Worm (Caenorhabditis elegans): Measurements from ENCODE around the gene R02D5.4.

The R02D5.4 gene

ce11 chrV:14523788-14524582 is 39.5 kb upstream of the R02D5.4 start, which contains the start of gene ril-1 (continued):
- TF ChIP-seq pax-1 (tag; optimal IDR thresholded peaks at IDR 0.05) (no peak), pag-3 (tag; optimal IDR thresholded peaks at IDR 0.05; ENCODE audit: borderline replicate concordance) (no peak), sox-4 (tag; optimal IDR thresholded peaks at IDR 0.05) (peak; percentile 23), elt-2 (tag; optimal IDR thresholded peaks at IDR 0.05) (peak; percentile 74), C38D4.7 (GFP tag; optimal IDR thresholded peaks at IDR 0.05) (peak; percentile 33), F13H6.1 (tag; optimal IDR thresholded peaks at IDR 0.05) (no peak), ref-2 (tag; optimal IDR thresholded peaks at IDR 0.05) (no peak), sox-2 (GFP tag; IDR thresholded peaks at IDR 0.05) (no peak), dmd-4 (tag; optimal IDR thresholded peaks at IDR 0.05; ENCODE audit: borderline replicate concordance) (no peak), sdc-2 (tag; optimal IDR thresholded peaks at IDR 0.05) (no peak), ceh-31 (tag; optimal IDR thresholded peaks at IDR 0.05) (peak; percentile 44), ztf-16 (tag; optimal IDR thresholded peaks at IDR 0.05) (peak; percentile 62), nhr-11 (tag; optimal IDR thresholded peaks at IDR 0.05) (no peak), nfya-1 (tag; optimal IDR thresholded peaks at IDR 0.05) (peak; percentile 29), hlh-6 (tag; optimal IDR thresholded peaks at IDR 0.05) (no peak), odd-2 (tag; optimal IDR thresholded peaks at IDR 0.05) (no peak), ceh-24 (tag; optimal IDR thresholded peaks at IDR 0.05) (no peak)

- TF ChIP-seq elt-4 (tag; optimal IDR thresholded peaks at IDR 0.05) (no peak), C38D4.7 (GFP tag; optimal IDR thresholded peaks at IDR 0.05) (no peak), hlh-15 (tag; optimal IDR thresholded peaks at IDR 0.05) (no peak), dmd-4 (tag; optimal IDR thresholded peaks at IDR 0.05; ENCODE audit: borderline replicate concordance) (no peak), sdc-2 (tag; optimal IDR thresholded peaks at IDR 0.05) (no peak), ceh-30 (tag; optimal IDR thresholded peaks at IDR 0.05) (no peak), fax-1 (tag; optimal IDR thresholded peaks at IDR 0.05) (no peak), hlh-13 (GFP tag; optimal IDR thresholded peaks at IDR 0.05) (no peak), ceh-34 (tag; optimal IDR thresholded peaks at IDR 0.05) (no peak), eyg-1 (tag; optimal IDR thresholded peaks at IDR 0.05) (no peak), ttx-3 (tag; optimal IDR thresholded peaks at IDR 0.05) (no peak), nhr-11 (tag; optimal IDR thresholded peaks at IDR 0.05) (no peak), ref-2 (tag; optimal IDR thresholded peaks at IDR 0.05) (no peak), K02D7.2 (tag; optimal IDR thresholded peaks at IDR 0.05) (no peak), hlh-6 (tag; optimal IDR thresholded peaks at IDR 0.05) (no peak), ceh-48 (tag; optimal IDR thresholded peaks at IDR 0.05) (no peak)
Observed at ce11 chrV:14523105-14523504, 38.6 kb upstream of the R02D5.4 start, which contains the start of gene C53A5.2. TSS of gene C53A5.2 (minus strand) at chrV:14523205.

- TF ChIP-seq syd-9 (tag; optimal IDR thresholded peaks at IDR 0.05) = no peak
- no peak for TF ChIP-seq ztf-16 (tag; optimal IDR thresholded peaks at IDR 0.05)
- no peak for TF ChIP-seq C38D4.7 (GFP tag; optimal IDR thresholded peaks at IDR 0.05)
- TF ChIP-seq npax-4 (tag; optimal IDR thresholded peaks at IDR 0.05) = no peak
- TF ChIP-seq lin-11 (tag; optimal IDR thresholded peaks at IDR 0.05) = no peak
- TF ChIP-seq hlh-30 (tag; optimal IDR thresholded peaks at IDR 0.05; ENCODE audit: insufficient read depth) = no peak
- no peak for TF ChIP-seq fax-1 (tag; optimal IDR thresholded peaks at IDR 0.05)
- no peak for TF ChIP-seq ama-1 (optimal IDR thresholded peaks at IDR 0.05)
- TF ChIP-seq sdc-2 (tag; optimal IDR thresholded peaks at IDR 0.05) = no peak
- no peak for TF ChIP-seq sox-2 (GFP tag; IDR thresholded peaks at IDR 0.05)
- no peak for TF ChIP-seq ceh-30 (tag; optimal IDR thresholded peaks at IDR 0.05)
- no peak for TF ChIP-seq unc-86 (tag; optimal IDR thresholded peaks at IDR 0.05)
- no peak for TF ChIP-seq pqm-1 (tag; optimal IDR thresholded peaks at IDR 0.05)
- no peak for TF ChIP-seq elt-2 (tag; optimal IDR thresholded peaks at IDR 0.05)
- no peak for TF ChIP-seq ceh-22 (tag; optimal IDR thresholded peaks at IDR 0.05)
- TF ChIP-seq rnt-1 (tag; optimal IDR thresholded peaks at IDR 0.05) = no peak
- TF ChIP-seq hlh-6 (tag; optimal IDR thresholded peaks at IDR 0.05) = no peak
- TF ChIP-seq ets-4 (tag; optimal IDR thresholded peaks at IDR 0.05) = no peak
Observed at ce11 chrV:14522514-14522913, 38.0 kb upstream of the R02D5.4 start, which contains the start of gene C53A5.16. TSS of gene C53A5.16 (minus strand) at chrV:14522614.

Measured in whole organism, late embryonic.